Fruit fly (Drosophila melanogaster) whole organism, embryonic: ENCODE measurements around the gene jus.

Experiments used
- Adf1 ChIP-seq: fragments of 200-800 bp; sonication (Bioruptor generic); IDR thresholded peaks from 2 replicates; pipeline ENCODE4 v1.3.6; 2022; ENCODE audit warnings: missing biosample characterization, missing genetic modification characterization
- Atf3 ChIP-seq: fragments of 200-800 bp; sonication (Bioruptor generic); optimal IDR thresholded peaks from 3 replicates; lab custom pipeline; 2016; ENCODE audit warnings: missing biosample characterization, missing genetic modification characterization
- B-H2 ChIP-seq: fragments of 200-800 bp; sonication (Bioruptor generic); optimal IDR thresholded peaks from 2 replicates; lab custom pipeline; 2018; ENCODE audit warnings: missing biosample characterization, mild to moderate bottlenecking, missing genetic modification characterization
- Bdp1 ChIP-seq: fragments of 200-800 bp; sonication (Bioruptor generic); optimal IDR thresholded peaks from 3 replicates; lab custom pipeline; 2016; ENCODE audit warnings: missing biosample characterization, missing genetic modification characterization
- C15 ChIP-seq: fragments of 200-800 bp; sonication (Bioruptor generic); IDR thresholded peaks from 3 replicates; pipeline ENCODE4 v1.3.6; 2022; ENCODE audit warnings: missing biosample characterization, missing genetic modification characterization
- CG11723 ChIP-seq: fragments of 200-800 bp; sonication (Bioruptor generic); optimal IDR thresholded peaks from 2 replicates; lab custom pipeline; 2017; ENCODE audit warnings: missing biosample characterization, mild to moderate bottlenecking, missing genetic modification characterization
- CG13287 ChIP-seq: fragments of 200-800 bp; sonication (Bioruptor generic); IDR thresholded peaks from 2 replicates; pipeline ENCODE4 v1.3.6; 2022; ENCODE audit warnings: missing biosample characterization, missing genetic modification characterization; ENCODE audit not compliant: partially characterized antibody
- CG14441 ChIP-seq: fragments of 200-800 bp; sonication (Bioruptor generic); IDR thresholded peaks from 2 replicates; pipeline ENCODE4 v1.3.6; 2022; ENCODE audit warnings: missing biosample characterization, missing genetic modification characterization
- CG15601 ChIP-seq: fragments of 200-800 bp; sonication (Bioruptor generic); optimal IDR thresholded peaks from 3 replicates; lab custom pipeline; 2019; ENCODE audit warnings: missing biosample characterization, mild to moderate bottlenecking, missing genetic modification characterization, moderate library complexity
- CG30403 ChIP-seq: fragments of 200-800 bp; sonication (Bioruptor generic); optimal IDR thresholded peaks from 3 replicates; lab custom pipeline; 2016; ENCODE audit warnings: missing biosample characterization, missing genetic modification characterization
- CG34376 ChIP-seq: fragments of 200-800 bp; sonication (Bioruptor generic); optimal IDR thresholded peaks from 2 replicates; lab custom pipeline; 2018; ENCODE audit warnings: missing biosample characterization, mild to moderate bottlenecking, missing genetic modification characterization
- CG3726 ChIP-seq: fragments of 200-800 bp; sonication (Bioruptor generic); IDR thresholded peaks from 3 replicates; pipeline ENCODE4, ENCODE4 v1.3.6; 2022; ENCODE audit warnings: missing biosample characterization, missing genetic modification characterization
- CG3995 ChIP-seq: fragments of 200-800 bp; sonication (Bioruptor generic); optimal IDR thresholded peaks from 3 replicates; lab custom pipeline; 2016; ENCODE audit warnings: missing biosample characterization, missing genetic modification characterization
- CG7786 ChIP-seq: fragments of 200-800 bp; sonication (Bioruptor generic); optimal IDR thresholded peaks from 2 replicates; lab custom pipeline; 2016; ENCODE audit warnings: missing biosample characterization, missing genetic modification characterization
- CG8290 ChIP-seq, 3 experiments: fragments of 200-800 bp; sonication (Bioruptor generic); optimal IDR thresholded peaks; 2 replicates each; lab custom pipeline; 2016 to 2019; ENCODE audit warnings: missing biosample characterization in 3 of 3, missing genetic modification characterization in 3 of 3, mild to moderate bottlenecking in 2 of 3, moderate library complexity in 1 of 3
- CG8478 ChIP-seq: fragments of >200 bp; optimal IDR thresholded peaks from 2 replicates; lab custom pipeline; 2018
- CG9437 ChIP-seq: fragments of 200-800 bp; sonication (Bioruptor generic); optimal IDR thresholded peaks from 2 replicates; lab custom pipeline; 2018; ENCODE audit warnings: missing biosample characterization, mild to moderate bottlenecking, missing genetic modification characterization
- CG9817 ChIP-seq: fragments of 200-800 bp; sonication (Bioruptor generic); optimal IDR thresholded peaks from 2 replicates; lab custom pipeline; 2018; ENCODE audit warnings: missing biosample characterization, mild to moderate bottlenecking, missing genetic modification characterization, moderate library complexity
- CkIIα-i1 ChIP-seq: fragments of 200-800 bp; sonication (Bioruptor generic); IDR thresholded peaks from 2 replicates; pipeline ENCODE4 v1.3.6; 2022; ENCODE audit warnings: missing biosample characterization, missing genetic modification characterization
- Doc2 ChIP-seq: fragments of 200-800 bp; sonication (Bioruptor generic); IDR thresholded peaks from 2 replicates; pipeline ENCODE4 v1.3.6; 2022; ENCODE audit warnings: missing biosample characterization, missing genetic modification characterization
- ERR ChIP-seq: fragments of 200-800 bp; sonication (Bioruptor generic); optimal IDR thresholded peaks from 2 replicates; lab custom pipeline; 2016; ENCODE audit warnings: missing biosample characterization, missing genetic modification characterization
- Eip74EF ChIP-seq, 2 experiments: fragments of 200-800 bp in 1 of 2; fragments of >200 bp in 1 of 2; sonication (Bioruptor generic) in 1 of 2; optimal IDR thresholded peaks; 2 replicates each; lab custom pipeline; 2017 to 2019; ENCODE audit warnings: missing biosample characterization in 2 of 2, missing genetic modification characterization in 2 of 2, mild to moderate bottlenecking in 1 of 2, moderate library complexity in 1 of 2
- Ets97D ChIP-seq: fragments of 200-800 bp; sonication (Bioruptor generic); optimal IDR thresholded peaks from 3 replicates; lab custom pipeline; 2016; ENCODE audit warnings: missing biosample characterization, missing genetic modification characterization
- Gsc ChIP-seq: fragments of 200-800 bp; sonication (Bioruptor generic); IDR thresholded peaks from 2 replicates; pipeline ENCODE4 v1.3.6; 2022; ENCODE audit warnings: missing biosample characterization, missing genetic modification characterization
- HLH3B ChIP-seq: fragments of 200-800 bp; sonication (Bioruptor generic); IDR thresholded peaks from 2 replicates; pipeline ENCODE4 v1.3.6; 2022; ENCODE audit warnings: missing biosample characterization, missing genetic modification characterization
- Med ChIP-seq: fragments of 200-800 bp; sonication (Bioruptor generic); peaks from one replicate; lab custom pipeline; 2016; ENCODE audit warnings: missing biosample characterization, missing genetic modification characterization, mild to moderate bottlenecking, inconsistent platforms, moderate library complexity
- Myb ChIP-seq: fragments of 200-800 bp; sonication (Bioruptor generic); optimal IDR thresholded peaks from 2 replicates; lab custom pipeline; 2016; ENCODE audit warnings: missing biosample characterization, missing genetic modification characterization
- Nf-YA ChIP-seq: fragments of 200-800 bp; sonication (Bioruptor generic); IDR thresholded peaks from 2 replicates; pipeline ENCODE4 v1.3.6; 2022; ENCODE audit warnings: missing biosample characterization, missing genetic modification characterization
- Rfx ChIP-seq: fragments of 200-800 bp; sonication (Bioruptor generic); IDR thresholded peaks from 2 replicates; pipeline ENCODE4 v1.3.6; 2022; ENCODE audit warnings: missing biosample characterization, missing genetic modification characterization
- az2 ChIP-seq: fragments of 200-800 bp; sonication (Bioruptor generic); optimal IDR thresholded peaks from 3 replicates; lab custom pipeline; 2016; ENCODE audit warnings: missing biosample characterization, missing genetic modification characterization
- bsh ChIP-seq, 2 experiments: fragments of 200-800 bp; sonication (Bioruptor generic); optimal IDR thresholded peaks; 2 replicates each; lab custom pipeline; 2017 to 2018; ENCODE audit warnings: mild to moderate bottlenecking in 2 of 2, missing biosample characterization in 2 of 2, missing genetic modification characterization in 2 of 2, moderate library complexity in 1 of 2
- dan ChIP-seq: fragments of 200-800 bp; sonication (Bioruptor generic); IDR thresholded peaks from 2 replicates; pipeline ENCODE4 v1.3.6; 2022; ENCODE audit warnings: missing biosample characterization, missing genetic modification characterization
- dimm ChIP-seq: fragments of 200-800 bp; sonication (Bioruptor generic); IDR thresholded peaks from 2 replicates; pipeline ENCODE4 v1.3.6; 2022; ENCODE audit warnings: missing biosample characterization, missing genetic modification characterization
- dysf ChIP-seq: fragments of 200-800 bp; sonication (Bioruptor generic); IDR thresholded peaks from 3 replicates; pipeline ENCODE4 v1.3.6; 2022; ENCODE audit warnings: missing biosample characterization, missing genetic modification characterization
- hbn ChIP-seq: fragments of 200-800 bp; sonication (Bioruptor generic); IDR thresholded peaks from 2 replicates; pipeline ENCODE4 v1.3.6; 2022; ENCODE audit warnings: missing biosample characterization, missing genetic modification characterization; ENCODE audit not compliant: partially characterized antibody
- hkb ChIP-seq, 2 experiments: fragments of 200-800 bp in 1 of 2; fragments of >200 bp in 1 of 2; sonication (Bioruptor generic) in 1 of 2; IDR thresholded peaks in 1 of 2; optimal IDR thresholded peaks in 1 of 2; 2 replicates each; pipeline versions ENCODE4 v1.3.6 to Lab custom; 2017 to 2022; ENCODE audit warnings: missing biosample characterization in 1 of 2, missing genetic modification characterization in 1 of 2
- ken ChIP-seq: fragments of 200-800 bp; sonication (Bioruptor generic); IDR thresholded peaks from 3 replicates; pipeline ENCODE4 v1.3.6; 2022; ENCODE audit warnings: missing biosample characterization, missing genetic modification characterization
- klu ChIP-seq: fragments of 200-800 bp; sonication (Bioruptor generic); IDR thresholded peaks from 2 replicates; pipeline ENCODE4 v1.3.6; 2022; ENCODE audit warnings: missing biosample characterization, missing genetic modification characterization
- onecut ChIP-seq: fragments of 200-800 bp; sonication (Bioruptor generic); IDR thresholded peaks from 2 replicates; pipeline ENCODE4 v1.3.6; 2022; ENCODE audit warnings: missing biosample characterization, missing genetic modification characterization
- p53 ChIP-seq: fragments of 200-800 bp; sonication (Bioruptor generic); optimal IDR thresholded peaks from 2 replicates; lab custom pipeline; 2016; ENCODE audit warnings: missing biosample characterization, missing genetic modification characterization
- pita ChIP-seq: fragments of 200-800 bp; sonication (Bioruptor generic); optimal IDR thresholded peaks from 2 replicates; lab custom pipeline; 2017; ENCODE audit warnings: missing biosample characterization, mild to moderate bottlenecking, missing genetic modification characterization
- prd ChIP-seq, 3 experiments: fragments of >200 bp in 2 of 3; fragments of 200-800 bp in 1 of 3; sonication (Bioruptor generic) in 1 of 3; optimal IDR thresholded peaks in 2 of 3; IDR thresholded peaks in 1 of 3; 2 replicates in 2 of 3; 3 replicates in 1 of 3; pipeline versions ENCODE4 v1.3.6 to Lab custom; 2017 to 2022; ENCODE audit warnings: missing biosample characterization in 1 of 3, missing genetic modification characterization in 1 of 3
- sob ChIP-seq: fragments of 200-800 bp; sonication (Bioruptor generic); IDR thresholded peaks from 2 replicates; pipeline ENCODE4 v1.3.6; 2022; ENCODE audit warnings: missing biosample characterization, missing genetic modification characterization
- sr ChIP-seq: fragments of 200-800 bp; sonication (Bioruptor generic); IDR thresholded peaks from 3 replicates; pipeline ENCODE4 v1.3.6; 2022; ENCODE audit warnings: missing biosample characterization, missing genetic modification characterization
- stwl ChIP-seq: fragments of 200-800 bp; sonication (Bioruptor generic); optimal IDR thresholded peaks from 3 replicates; lab custom pipeline; 2018; ENCODE audit warnings: missing biosample characterization, mild to moderate bottlenecking, missing genetic modification characterization, moderate library complexity
- tup ChIP-seq: fragments of 200-800 bp; sonication (Bioruptor generic); optimal IDR thresholded peaks from 2 replicates; lab custom pipeline; 2016; ENCODE audit warnings: missing biosample characterization, mild to moderate bottlenecking, missing genetic modification characterization, moderate library complexity
- wdn ChIP-seq: fragments of 200-800 bp; sonication (Bioruptor generic); IDR thresholded peaks from 2 replicates; pipeline ENCODE4 v1.3.6; 2022; ENCODE audit warnings: missing biosample characterization, missing genetic modification characterization
- zfh2 ChIP-seq: fragments of 200-800 bp; sonication (Bioruptor generic); optimal IDR thresholded peaks from 2 replicates; lab custom pipeline; 2016; ENCODE audit warnings: missing biosample characterization, missing genetic modification characterization

Gene jus

dm6 chr3R:29122817-29123611 lies 71.8 kb downstream of the jus start, which contains the start of the genes yem and Ctl2 (continued):
- TF ChIP-seq CG3995 (GFP tag; lab: Kevin White, UChicago) (peak; percentile 95), dysf (GFP tag; lab: Robert Waterston, UW) (peak; percentile 79), pita (peak; percentile 3), Nf-YA (GFP tag; lab: Robert Waterston, UW) (no peak), CkIIα-i1 (GFP tag; lab: Robert Waterston, UW) (no peak), CG7786 (peak; percentile 86), Ets97D (GFP tag; lab: Kevin White, UChicago) (peak; percentile 81), ken (GFP tag; lab: Robert Waterston, UW) (peak; percentile 73), dimm (no peak), Bdp1 (GFP tag; lab: Kevin White, UChicago) (peak; percentile 69), CG11723 (GFP tag; lab: Kevin White, UChicago) (peak; percentile 19), sr (GFP tag; lab: Robert Waterston, UW) (peak; percentile 18; the same call in 1 of the 3 replicates), Doc2 (0 out of 2 replicates have a peak, but pooled peaks have one; percentile 29), HLH3B (GFP tag; lab: Robert Waterston, UW) (peak; percentile 39; the same call in 1 of the 2 replicates), tup (GFP tag; lab: Kevin White, UChicago) (peak; percentile 31), p53 (GFP tag; lab: Kevin White, UChicago) (peak; percentile 63), az2 (GFP tag; lab: Kevin White, UChicago) (peak; percentile 77), dan (GFP tag; lab: Robert Waterston, UW) (no peak), CG15601 (peak; percentile 43), sob (GFP tag; lab: Robert Waterston, UW) (peak; percentile 75), hkb (optimal IDR thresholded peaks at IDR 0.05; lab: Kevin White, UChicago) (peak; percentile 88), hkb (GFP tag; IDR thresholded peaks at IDR 0.05; lab: Robert Waterston, UW) (no peak), Adf1 (GFP tag; lab: Robert Waterston, UW) (peak; percentile 7; the same call in 1 of the 2 replicates), C15 (no peak), B-H2 (GFP tag; lab: Kevin White, UChicago) (peak; percentile 58), Atf3 (GFP tag; lab: Kevin White, UChicago) (peak; percentile 82), CG8478 (no peak), CG9437 (peak; percentile 65), klu (peak; percentile 67), CG3726 (GFP tag; lab: Robert Waterston, UW) (no peak; the same call in 2 of the 3 replicates), ERR (GFP tag; lab: Kevin White, UChicago) (no peak), CG8290 (GFP tag; optimal IDR thresholded peaks at IDR 0.05; lab: Kevin White, UChicago) (peak; percentile 85), CG8290 (tag; optimal IDR thresholded peaks at IDR 0.05; lab: Kevin White, UChicago) (peak; percentile 68 to 90), CG30403 (GFP tag; lab: Kevin White, UChicago) (peak; percentile 92), Med (GFP tag; lab: Kevin White, UChicago) (peak; percentile 93), prd (optimal IDR thresholded peaks at IDR 0.05; lab: Kevin White, UChicago) (no peak), prd (GFP tag; IDR thresholded peaks at IDR 0.05; lab: Robert Waterston, UW) (peak; percentile 57; the same call in 2 of the 3 replicates), Eip74EF (GFP tag; optimal IDR thresholded peaks at IDR 0.05; lab: Kevin White, UChicago) (no peak), zfh2 (GFP tag; lab: Kevin White, UChicago) (peak; percentile 93), Rfx (GFP tag; lab: Robert Waterston, UW) (peak; percentile 84), hbn (GFP tag; lab: Robert Waterston, UW) (no peak), CG34376 (peak; percentile 49), stwl (tag; lab: Kevin White, UChicago) (peak; percentile 51), wdn (GFP tag; lab: Robert Waterston, UW) (peak; percentile 51), CG14441 (GFP tag; lab: Robert Waterston, UW) (peak; percentile 67; the same call in 1 of the 2 replicates), CG9817 (tag; lab: Kevin White, UChicago) (peak; percentile 67), Gsc (no peak), bsh (GFP tag; optimal IDR thresholded peaks at IDR 0.05; lab: Kevin White, UChicago) (peak in 1 of 2 experiments; percentile 35), Myb (peak; percentile 78), CG13287 (peak; percentile 14; the same call in 1 of the 2 replicates), onecut (GFP tag; lab: Robert Waterston, UW) (peak; percentile 25)
